Worm (Caenorhabditis elegans) whole organism, late embryonic: Measurements from ENCODE around the gene mrps-22.

ENCODE experiments used
- C08G9.2 ChIP-seq: sonication (generic microtip); optimal IDR thresholded peaks from 2 replicates; lab custom pipeline; 2016; ENCODE audit warnings: mild to moderate bottlenecking, missing genetic modification characterization, moderate library complexity, missing compliant biosample characterization
- T23F11.4 ChIP-seq: fragments of 200-800 bp; sonication (Bioruptor generic); optimal IDR thresholded peaks from 2 replicates; lab custom pipeline; 2018; ENCODE audit warnings: mild to moderate bottlenecking, missing genetic modification characterization, missing compliant biosample characterization
- ceh-14 ChIP-seq: sonication (generic microtip); optimal IDR thresholded peaks from 2 replicates; lab custom pipeline; 2016; ENCODE audit warnings: missing genotype, missing genetic modification characterization, missing compliant biosample characterization
- nfya-1 ChIP-seq: sonication (generic microtip); optimal IDR thresholded peaks from 2 replicates; lab custom pipeline; 2017; ENCODE audit warnings: missing genetic modification characterization, mild to moderate bottlenecking, missing compliant biosample characterization, antibody characterized with exemption, moderate library complexity
- pqm-1 ChIP-seq: sonication (generic microtip); optimal IDR thresholded peaks from 2 replicates; lab custom pipeline; 2016; ENCODE audit warnings: missing genetic modification characterization, missing compliant biosample characterization
- pros-1 ChIP-seq: fragments of 150-350 bp; optimal IDR thresholded peaks from 2 replicates; lab custom pipeline; 2014; ENCODE audit warnings: missing biosample characterization, missing genetic modification reagents, missing genetic modification characterization

DNA sequence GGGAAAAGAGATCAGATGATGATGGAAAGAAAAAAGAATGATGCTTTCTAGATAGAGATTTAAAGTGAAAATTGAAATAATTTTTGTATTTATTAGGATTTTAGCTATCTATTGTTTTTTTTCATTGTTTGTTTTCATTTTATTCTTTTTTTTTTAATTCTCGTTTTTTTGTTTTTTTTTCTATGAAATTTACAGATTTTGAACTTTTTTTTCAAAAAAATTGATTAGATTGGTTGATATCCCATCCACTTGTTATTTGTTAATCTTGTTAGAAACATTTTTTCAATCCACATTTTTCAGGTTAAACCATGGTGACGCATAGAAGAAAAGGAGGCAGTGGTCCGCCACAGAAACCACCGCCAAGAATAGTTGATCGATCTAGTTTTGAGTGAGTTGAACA is 1.6 kb downstream of the mrps-22 start, which contains the start of gene algn-9:
- TF ChIP-seq pros-1 (tag; lab: Kevin White, UChicago) (no peak), T23F11.4 (no peak), ceh-14 (tag; lab: Kevin White, UChicago) (no peak), pqm-1 (tag; lab: Kevin White, UChicago) (no peak), C08G9.2 (tag; lab: Kevin White, UChicago) (no peak), nfya-1 (tag; lab: Kevin White, UChicago) (no peak)
